Worm (Caenorhabditis elegans) whole organism, mixed stage, embryonic: ENCODE measurements around the gene fsn-1.

Experiments
- elt-1 ChIP-seq: sonication (generic microtip); optimal IDR thresholded peaks from 2 replicates; lab custom pipeline; 2017; ENCODE audit warnings: missing genetic modification characterization, mild to moderate bottlenecking, missing compliant biosample characterization, antibody characterized with exemption, moderate library complexity, borderline replicate concordance; ENCODE audit not compliant: insufficient read depth
- elt-3 ChIP-seq: fragments of 150-350 bp; optimal IDR thresholded peaks from 2 replicates; lab custom pipeline; 2014; ENCODE audit warnings: missing biosample characterization, missing genetic modification characterization
- lin-13 ChIP-seq: fragments of 150-350 bp; optimal IDR thresholded peaks from 2 replicates; lab custom pipeline; 2014; ENCODE audit warnings: missing biosample characterization, missing genetic modification characterization
- nhr-237 ChIP-seq: fragments of 150-350 bp; optimal IDR thresholded peaks from 2 replicates; lab custom pipeline; 2014; ENCODE audit warnings: missing biosample characterization, missing genetic modification characterization
- nhr-28 ChIP-seq: fragments of 150-350 bp; optimal IDR thresholded peaks from 2 replicates; lab custom pipeline; 2014; ENCODE audit warnings: missing biosample characterization, missing genetic modification characterization
- nhr-76 ChIP-seq: sonication (generic microtip); optimal IDR thresholded peaks from 2 replicates; lab custom pipeline; 2017; ENCODE audit warnings: missing biosample characterization, missing genetic modification characterization
- pha-4 ChIP-seq: fragments of 150-350 bp; optimal IDR thresholded peaks from 2 replicates; lab custom pipeline; 2018; ENCODE audit warnings: missing biosample characterization, missing genetic modification reagents, missing genetic modification characterization
- tbx-8 ChIP-seq: fragments of 200-800 bp; sonication (Bioruptor generic); optimal IDR thresholded peaks from 2 replicates; lab custom pipeline; 2018; ENCODE audit warnings: mild to moderate bottlenecking, missing genetic modification characterization, moderate library complexity, missing compliant biosample characterization

- TF ChIP-seq elt-3 (tag; lab: Kevin White, UChicago): no peak
- peak; percentile 43 for TF ChIP-seq tbx-8 (GFP tag; lab: Kevin White, UChicago)
- no peak for TF ChIP-seq pha-4 (tag; lab: Kevin White, UChicago)
- TF ChIP-seq nhr-76 (tag; lab: Kevin White, UChicago): no peak
- no peak for TF ChIP-seq nhr-237 (tag; lab: Kevin White, UChicago)
- no peak for TF ChIP-seq nhr-28
- TF ChIP-seq lin-13: no peak
- no peak for TF ChIP-seq elt-1 (tag; lab: Kevin White, UChicago)
Measured at ce11 chrIII:4947352-4947751, 10.2 kb downstream of the fsn-1 start.
